Fruit fly (Drosophila melanogaster): ENCODE data around the gene Ipk2.
A peak's percentile ranks its signal among the peaks of the same experiment; 100 is the strongest.

Ipk2 gene

DNA sequence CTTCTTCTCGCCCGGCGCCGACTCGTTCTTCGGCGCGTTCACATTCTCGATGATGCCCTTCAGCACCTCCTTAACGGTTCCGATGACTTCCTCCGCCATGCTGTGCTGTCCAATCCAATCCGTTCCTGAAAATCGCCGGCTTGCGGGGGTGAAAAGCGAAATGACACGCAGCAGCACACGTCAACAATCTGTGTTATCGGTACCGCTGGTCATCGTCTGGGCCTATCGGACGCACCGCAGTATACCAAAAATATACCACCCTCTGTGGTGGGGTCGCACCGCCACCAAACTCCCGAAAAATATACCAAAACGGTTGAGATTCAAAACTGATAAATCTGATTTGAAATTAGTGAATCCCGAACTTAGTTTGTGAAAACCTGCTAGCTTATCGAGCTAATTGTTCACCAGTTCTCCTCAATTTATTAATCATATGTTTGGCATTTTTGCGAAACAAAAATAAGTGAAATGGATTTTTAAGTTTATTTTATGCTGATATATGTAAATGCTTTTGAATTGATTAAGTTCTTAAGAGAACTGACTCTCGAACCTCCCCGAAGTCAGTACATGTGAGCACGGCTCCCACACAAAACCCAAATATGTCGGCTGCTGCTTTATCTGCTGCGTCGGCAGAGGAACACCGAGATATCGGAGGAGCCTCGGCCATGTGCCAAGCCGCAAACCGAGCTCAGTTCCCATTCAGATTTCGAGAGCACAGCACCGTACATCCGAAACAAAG, 29.5 kb downstream of the Ipk2 start, which contains the start of the genes Spp and nAChRbeta3 (continued):
- peak; percentile 67 for TF ChIP-seq tna (GFP tag; IDR thresholded peaks at IDR 0.05; ENCODE audit: partially characterized antibody)
- TF ChIP-seq CG42726 (GFP tag; IDR thresholded peaks at IDR 0.05; ENCODE audit: partially characterized antibody): no peak
- no peak for TF ChIP-seq wek (GFP tag; optimal IDR thresholded peaks at IDR 0.05)
- no peak for TF ChIP-seq lola (GFP tag; optimal IDR thresholded peaks at IDR 0.05)
- no peak for TF ChIP-seq eve (GFP tag; optimal IDR thresholded peaks at IDR 0.05)
- TF ChIP-seq CG15514 (GFP tag; optimal IDR thresholded peaks at IDR 0.05): peak; percentile 65
- no peak for TF ChIP-seq Doc2 (GFP tag; IDR thresholded peaks at IDR 0.05)
- TF ChIP-seq CG4854 (GFP tag; optimal IDR thresholded peaks at IDR 0.05): no peak
- peak; percentile 73; the same call in 1 of the 3 replicates for TF ChIP-seq CG34422 (GFP tag; IDR thresholded peaks at IDR 0.05)
- TF ChIP-seq CG17612 (GFP tag; IDR thresholded peaks at IDR 0.05): no peak
- TF ChIP-seq gro (GFP tag; optimal IDR thresholded peaks at IDR 0.05): no peak
- no peak for TF ChIP-seq Antp (GFP tag; optimal IDR thresholded peaks at IDR 0.05)
- no peak for TF ChIP-seq esg (GFP tag; conservative IDR thresholded peaks at IDR 0.05)
- TF ChIP-seq CG13287 (GFP tag; IDR thresholded peaks at IDR 0.05; ENCODE audit: partially characterized antibody): peak; percentile 80
- no peak for TF ChIP-seq CG7372 (GFP tag; IDR thresholded peaks at IDR 0.05)
- TF ChIP-seq CG17328 (GFP tag; IDR thresholded peaks at IDR 0.05): peak; percentile 17; the same call in 1 of the 2 replicates
- TF ChIP-seq CG17912 (GFP tag; optimal IDR thresholded peaks at IDR 0.05): no peak
- TF ChIP-seq B-H2 (GFP tag; optimal IDR thresholded peaks at IDR 0.05): no peak
- TF ChIP-seq CG17568 (GFP tag; optimal IDR thresholded peaks at IDR 0.05): no peak
- TF ChIP-seq Neu2 (GFP tag; optimal IDR thresholded peaks at IDR 0.05; ENCODE audit: borderline replicate concordance): no peak
- TF ChIP-seq CG34376 (GFP tag; optimal IDR thresholded peaks at IDR 0.05): no peak
- no peak for TF ChIP-seq CG10274 (GFP tag; optimal IDR thresholded peaks at IDR 0.05)
- no peak for TF ChIP-seq Dip2 (GFP tag; IDR thresholded peaks at IDR 0.05)
- TF ChIP-seq dimm (GFP tag; IDR thresholded peaks at IDR 0.05): no peak
- no peak for TF ChIP-seq Lhr (GFP tag; optimal IDR thresholded peaks at IDR 0.05)
- TF ChIP-seq Mad (GFP tag; optimal IDR thresholded peaks at IDR 0.05): no peak
- TF ChIP-seq gt (GFP tag; IDR thresholded peaks at IDR 0.05): no peak
- TF ChIP-seq CG6854 (GFP tag; optimal IDR thresholded peaks at IDR 0.05): no peak
- no peak for TF ChIP-seq CG8924 (tag; optimal IDR thresholded peaks at IDR 0.05)
- no peak for TF ChIP-seq CG8089 (GFP tag; optimal IDR thresholded peaks at IDR 0.05)

DNA sequence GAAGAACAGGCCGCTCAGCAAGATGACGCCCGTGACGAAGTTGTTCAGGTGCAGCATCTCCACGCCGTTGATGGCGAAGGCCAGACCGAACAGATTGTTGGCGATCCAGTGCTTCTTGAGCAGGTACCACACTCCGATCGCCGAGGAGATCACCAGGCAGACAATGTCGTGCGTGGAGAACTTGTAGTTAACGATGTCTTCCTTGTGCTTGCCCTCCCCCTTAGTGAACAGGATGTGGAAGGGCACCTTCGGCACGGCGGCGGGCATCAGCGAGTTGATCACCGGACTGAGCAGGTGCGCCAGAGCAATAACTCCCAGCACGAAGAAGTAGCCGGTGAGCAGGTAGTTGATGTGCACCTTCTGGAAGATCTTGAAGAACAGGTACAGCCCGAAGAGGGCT, 30.3 kb downstream of the Ipk2 start:
- TF ChIP-seq CG18011 (GFP tag; optimal IDR thresholded peaks at IDR 0.05) (no peak), CG7928 (GFP tag; optimal IDR thresholded peaks at IDR 0.05) (no peak), B-H2 (GFP tag; optimal IDR thresholded peaks at IDR 0.05) (no peak), stc (GFP tag; IDR thresholded peaks at IDR 0.05) (no peak), CG10321 (GFP tag; IDR thresholded peaks at IDR 0.05) (no peak), cas (GFP tag; IDR thresholded peaks at IDR 0.05) (no peak), CG6813 (GFP tag; optimal IDR thresholded peaks at IDR 0.05) (no peak), CG6683 (GFP tag; optimal IDR thresholded peaks at IDR 0.05) (no peak), CG17328 (GFP tag; IDR thresholded peaks at IDR 0.05) (no peak), CG18599 (GFP tag; optimal IDR thresholded peaks at IDR 0.05) (no peak), CG42726 (GFP tag; IDR thresholded peaks at IDR 0.05; ENCODE audit: partially characterized antibody) (no peak), corto (GFP tag; optimal IDR thresholded peaks at IDR 0.05) (no peak), aop (GFP tag; IDR thresholded peaks at IDR 0.05) (no peak), bigmax (GFP tag; optimal IDR thresholded peaks at IDR 0.05) (no peak)

All from whole organism, embryonic.